Worm (Caenorhabditis elegans) whole organism, L4/young adult: ENCODE measurements around the gene C01G10.1.

Source experiments
- dao-5 ChIP-seq: sonication (generic microtip); optimal IDR thresholded peaks from 2 replicates; lab custom pipeline; 2016; ENCODE audit warnings: missing genotype, missing genetic modification characterization, moderate library complexity, missing compliant biosample characterization
- him-1 ChIP-seq: sonication (generic microtip); optimal IDR thresholded peaks from 2 replicates; lab custom pipeline; 2016; ENCODE audit warnings: missing genotype, missing genetic modification reagents, missing genetic modification characterization, missing compliant biosample characterization

- no peak for TF ChIP-seq dao-5
- TF ChIP-seq him-1 (tag; lab: Kevin White, UChicago), result no peak
These were observed 50.6 kb downstream of the C01G10.1 start for ce11 chrV:15150176-15150575.
